Worm (Caenorhabditis elegans) whole organism, L4/young adult: Measurements from ENCODE around the gene fbxa-106.

Experiments used
- dao-5 ChIP-seq: sonication (generic microtip); optimal IDR thresholded peaks from 2 replicates; lab custom pipeline; 2016; ENCODE audit warnings: missing genotype, missing genetic modification characterization, moderate library complexity, missing compliant biosample characterization
- him-1 ChIP-seq: sonication (generic microtip); optimal IDR thresholded peaks from 2 replicates; lab custom pipeline; 2016; ENCODE audit warnings: missing genotype, missing genetic modification reagents, missing genetic modification characterization, missing compliant biosample characterization

ce11 chrV:18123639-18124038 is 38.6 kb upstream of the fbxa-106 start, which contains the start of gene fbxa-107:
- no peak for TF ChIP-seq dao-5 (tag; lab: Kevin White, UChicago)
- TF ChIP-seq him-1 (tag; lab: Kevin White, UChicago), result no peak
